Fruit fly (Drosophila melanogaster) whole organism, embryonic: ENCODE results near the gene CG12017.

Experiments
- Bdp1 ChIP-seq: fragments of 200-800 bp; sonication (Bioruptor generic); optimal IDR thresholded peaks from 3 replicates; lab custom pipeline; 2016; ENCODE audit warnings: missing biosample characterization, missing genetic modification characterization
- CG1024 ChIP-seq: fragments of 200-800 bp; sonication (Bioruptor generic); IDR thresholded peaks from 2 replicates; pipeline ENCODE4 v1.3.6; 2022; ENCODE audit warnings: missing biosample characterization, missing genetic modification characterization
- CG10431 ChIP-seq: fragments of 200-800 bp; sonication (Bioruptor generic); optimal IDR thresholded peaks from 3 replicates; lab custom pipeline; 2018; ENCODE audit warnings: missing biosample characterization, mild to moderate bottlenecking, missing genetic modification characterization
- CG11504 ChIP-seq: fragments of 200-800 bp; sonication (Bioruptor generic); optimal IDR thresholded peaks from 3 replicates; lab custom pipeline; 2019; ENCODE audit warnings: missing biosample characterization, mild to moderate bottlenecking, missing genetic modification characterization, moderate library complexity
- CG12071 ChIP-seq: fragments of 200-800 bp; sonication (Bioruptor generic); optimal IDR thresholded peaks from 3 replicates; lab custom pipeline; 2018; ENCODE audit warnings: missing biosample characterization, mild to moderate bottlenecking, missing genetic modification characterization
- CG12942 ChIP-seq: fragments of 200-800 bp; sonication (Bioruptor generic); optimal IDR thresholded peaks from 3 replicates; lab custom pipeline; 2016; ENCODE audit warnings: missing biosample characterization, missing genetic modification characterization
- CG14965 ChIP-seq: fragments of 200-800 bp; sonication (Bioruptor generic); optimal IDR thresholded peaks from 2 replicates; lab custom pipeline; 2016; ENCODE audit warnings: missing biosample characterization, missing genetic modification characterization, borderline replicate concordance
- CG1602 ChIP-seq: fragments of 200-800 bp; sonication (Bioruptor generic); optimal IDR thresholded peaks from 3 replicates; lab custom pipeline; 2016; ENCODE audit warnings: missing biosample characterization, missing genetic modification characterization
- CG16813 ChIP-seq: fragments of 200-800 bp; sonication (Bioruptor generic); IDR thresholded peaks from 3 replicates; pipeline ENCODE4 v1.3.6; 2022; ENCODE audit warnings: missing biosample characterization, missing genetic modification characterization; ENCODE audit not compliant: partially characterized antibody
- CG16815 ChIP-seq: fragments of 200-800 bp; sonication (Bioruptor generic); optimal IDR thresholded peaks from 3 replicates; lab custom pipeline; 2017; ENCODE audit warnings: missing biosample characterization, mild to moderate bottlenecking, missing genetic modification characterization
- CG32772 ChIP-seq: fragments of 200-800 bp; sonication (Bioruptor generic); IDR thresholded peaks from 2 replicates; pipeline ENCODE4 v1.3.6; 2022; ENCODE audit warnings: missing biosample characterization, missing genetic modification characterization
- CG34376 ChIP-seq: fragments of 200-800 bp; sonication (Bioruptor generic); optimal IDR thresholded peaks from 2 replicates; lab custom pipeline; 2018; ENCODE audit warnings: missing biosample characterization, mild to moderate bottlenecking, missing genetic modification characterization
- CG43689 ChIP-seq: fragments of 200-800 bp; sonication (Bioruptor generic); IDR thresholded peaks from 2 replicates; pipeline ENCODE4 v1.3.6; 2022; ENCODE audit warnings: missing biosample characterization, missing genetic modification characterization
- CG4730 ChIP-seq: fragments of 200-800 bp; sonication (Bioruptor generic); IDR thresholded peaks from 2 replicates; pipeline ENCODE4 v1.3.6; 2022; ENCODE audit warnings: missing biosample characterization, missing genetic modification characterization
- CG4854 ChIP-seq: fragments of 200-800 bp; sonication (Bioruptor generic); optimal IDR thresholded peaks from 2 replicates; lab custom pipeline; 2016; ENCODE audit warnings: missing biosample characterization, missing genetic modification characterization, inconsistent platforms
- CG7556 ChIP-seq: fragments of 200-800 bp; sonication (Bioruptor generic); optimal IDR thresholded peaks from 2 replicates; lab custom pipeline; 2017; ENCODE audit warnings: missing biosample characterization, mild to moderate bottlenecking, missing genetic modification characterization
- CG7963 ChIP-seq: fragments of 200-800 bp; sonication (Bioruptor generic); IDR thresholded peaks from 3 replicates; pipeline ENCODE4 v1.3.6; 2022; ENCODE audit warnings: missing biosample characterization, missing genetic modification characterization; ENCODE audit not compliant: partially characterized antibody
- CG7987 ChIP-seq: fragments of 200-800 bp; sonication (Bioruptor generic); optimal IDR thresholded peaks from 2 replicates; lab custom pipeline; 2018; ENCODE audit warnings: missing biosample characterization, mild to moderate bottlenecking, missing genetic modification characterization, moderate library complexity
- CG8089 ChIP-seq: fragments of 200-800 bp; sonication (Bioruptor generic); optimal IDR thresholded peaks from 3 replicates; lab custom pipeline; 2016; ENCODE audit warnings: missing biosample characterization, missing genetic modification characterization
- Doc2 ChIP-seq: fragments of 200-800 bp; sonication (Bioruptor generic); IDR thresholded peaks from 2 replicates; pipeline ENCODE4 v1.3.6; 2022; ENCODE audit warnings: missing biosample characterization, missing genetic modification characterization
- HLH3B ChIP-seq: fragments of 200-800 bp; sonication (Bioruptor generic); IDR thresholded peaks from 2 replicates; pipeline ENCODE4 v1.3.6; 2022; ENCODE audit warnings: missing biosample characterization, missing genetic modification characterization
- HLH54F ChIP-seq: fragments of 200-800 bp; sonication (Bioruptor generic); optimal IDR thresholded peaks from 3 replicates; lab custom pipeline; 2016; ENCODE audit warnings: missing biosample characterization, missing genetic modification characterization
- Hand ChIP-seq: fragments of 200-800 bp; sonication (Bioruptor generic); optimal IDR thresholded peaks from 2 replicates; lab custom pipeline; 2017; ENCODE audit warnings: mild to moderate bottlenecking, missing biosample characterization, missing genetic modification reagents, missing genetic modification characterization
- Hr3 ChIP-seq: fragments of 200-800 bp; sonication (Bioruptor generic); optimal IDR thresholded peaks from 3 replicates; lab custom pipeline; 2016; ENCODE audit warnings: missing biosample characterization, missing genetic modification characterization
- Mad ChIP-seq: fragments of 200-800 bp; sonication (Bioruptor generic); optimal IDR thresholded peaks from 2 replicates; lab custom pipeline; 2016; ENCODE audit warnings: missing biosample characterization, missing genetic modification characterization
- Med ChIP-seq: fragments of 200-800 bp; sonication (Bioruptor generic); peaks from one replicate; lab custom pipeline; 2016; ENCODE audit warnings: missing biosample characterization, missing genetic modification characterization, mild to moderate bottlenecking, inconsistent platforms, moderate library complexity
- Myb ChIP-seq: fragments of 200-800 bp; sonication (Bioruptor generic); optimal IDR thresholded peaks from 2 replicates; lab custom pipeline; 2016; ENCODE audit warnings: missing biosample characterization, missing genetic modification characterization
- Sin3A ChIP-seq: fragments of >200 bp; optimal IDR thresholded peaks from 2 replicates; lab custom pipeline; 2018
- TFAM ChIP-seq: fragments of 200-800 bp; sonication (Bioruptor generic); optimal IDR thresholded peaks from 2 replicates; lab custom pipeline; 2017; ENCODE audit warnings: missing biosample characterization, missing genetic modification characterization, inconsistent platforms
- al ChIP-seq: fragments of 200-800 bp; sonication (Bioruptor generic); IDR thresholded peaks from 2 replicates; pipeline ENCODE4 v1.3.6; 2022; ENCODE audit warnings: missing biosample characterization, missing genetic modification characterization
- amos ChIP-seq: fragments of 200-800 bp; sonication (Bioruptor generic); IDR thresholded peaks from 2 replicates; pipeline ENCODE4 v1.3.6; 2022; ENCODE audit warnings: missing biosample characterization, missing genetic modification characterization; ENCODE audit not compliant: partially characterized antibody
- cad ChIP-seq: fragments of >200 bp; optimal IDR thresholded peaks from 2 replicates; lab custom pipeline; 2017; ENCODE audit warnings: missing biosample characterization, missing genetic modification characterization
- cas ChIP-seq: fragments of 200-800 bp; sonication (Bioruptor generic); IDR thresholded peaks from 2 replicates; pipeline ENCODE4 v1.3.6; 2022; ENCODE audit warnings: missing biosample characterization, missing genetic modification characterization
- croc ChIP-seq: fragments of 200-800 bp; sonication (Bioruptor generic); conservative IDR thresholded peaks from 3 replicates; pipeline ENCODE4 v1.3.6; 2022; ENCODE audit warnings: missing biosample characterization, missing genetic modification characterization
- dati ChIP-seq: fragments of 200-800 bp; sonication (Bioruptor generic); IDR thresholded peaks from 2 replicates; pipeline ENCODE4 v1.3.6; 2022; ENCODE audit warnings: missing biosample characterization, missing genetic modification characterization
- dm ChIP-seq: fragments of 200-800 bp; sonication (Bioruptor generic); optimal IDR thresholded peaks from 3 replicates; lab custom pipeline; 2016; ENCODE audit warnings: missing biosample characterization, missing genetic modification characterization
- esg ChIP-seq: fragments of 200-800 bp; sonication (Bioruptor generic); conservative IDR thresholded peaks from 2 replicates; pipeline ENCODE4 v1.3.6; 2022; ENCODE audit warnings: missing biosample characterization, missing genetic modification characterization
- fd96Cb ChIP-seq: fragments of 200-800 bp; sonication (Bioruptor generic); optimal IDR thresholded peaks from 2 replicates; lab custom pipeline; 2018; ENCODE audit warnings: missing biosample characterization, mild to moderate bottlenecking, missing genetic modification characterization, moderate library complexity
- gce ChIP-seq: fragments of 200-800 bp; sonication (Bioruptor generic); IDR thresholded peaks from 3 replicates; pipeline ENCODE4 v1.3.6; 2022; ENCODE audit warnings: missing biosample characterization, missing genetic modification characterization
- grau ChIP-seq: fragments of 200-800 bp; optimal IDR thresholded peaks from 3 replicates; lab custom pipeline; 2019; ENCODE audit warnings: missing biosample characterization, mild to moderate bottlenecking, missing genetic modification characterization, moderate library complexity
- h ChIP-seq: fragments of >200 bp; optimal IDR thresholded peaks from 2 replicates; lab custom pipeline; 2017
- hb ChIP-seq: fragments of 200-800 bp; sonication (Bioruptor generic); IDR thresholded peaks from 3 replicates; pipeline ENCODE4 v1.3.6; 2022; ENCODE audit warnings: missing biosample characterization, missing genetic modification characterization; ENCODE audit not compliant: partially characterized antibody
- kah ChIP-seq: fragments of 200-800 bp; sonication (Bioruptor generic); optimal IDR thresholded peaks from 2 replicates; lab custom pipeline; 2018; ENCODE audit warnings: missing biosample characterization, mild to moderate bottlenecking, missing genetic modification characterization
- lola ChIP-seq, 3 experiments: fragments of >200 bp in 2 of 3; fragments of 200-800 bp in 1 of 3; sonication (Bioruptor generic) in 1 of 3; optimal IDR thresholded peaks; 2 replicates each; lab custom pipeline; 2017 to 2019; ENCODE audit warnings: missing biosample characterization in 3 of 3, missing genetic modification characterization in 3 of 3, mild to moderate bottlenecking in 1 of 3, moderate library complexity in 1 of 3
- phol ChIP-seq: fragments of 200-800 bp; sonication (Bioruptor generic); optimal IDR thresholded peaks from 3 replicates; lab custom pipeline; 2018; ENCODE audit warnings: missing biosample characterization, mild to moderate bottlenecking, missing genetic modification characterization, moderate library complexity
- pzg ChIP-seq: fragments of 200-800 bp; sonication (Bioruptor generic); optimal IDR thresholded peaks from 3 replicates; lab custom pipeline; 2018; ENCODE audit warnings: missing biosample characterization, mild to moderate bottlenecking, missing genetic modification characterization, moderate library complexity
- row ChIP-seq: fragments of 200-800 bp; sonication (Bioruptor generic); IDR thresholded peaks from 3 replicates; pipeline ENCODE4 v1.3.6; 2022; ENCODE audit warnings: missing biosample characterization, missing genetic modification characterization
- sens-2 ChIP-seq: fragments of 200-800 bp; sonication (Bioruptor generic); IDR thresholded peaks from 2 replicates; pipeline ENCODE4 v1.3.6; 2022; ENCODE audit warnings: missing biosample characterization, missing genetic modification characterization
- seq ChIP-seq: fragments of 200-800 bp; sonication (Bioruptor generic); IDR thresholded peaks from 2 replicates; pipeline ENCODE4 v1.3.6; 2022; ENCODE audit warnings: missing biosample characterization, missing genetic modification characterization
- so ChIP-seq: fragments of 200-800 bp; sonication (Bioruptor generic); IDR thresholded peaks from 3 replicates; pipeline ENCODE4 v1.3.6; 2022; ENCODE audit warnings: missing biosample characterization, missing genetic modification characterization
- unc-4 ChIP-seq: fragments of 200-800 bp; sonication (Bioruptor generic); IDR thresholded peaks from 2 replicates; pipeline ENCODE4 v1.3.6; 2022; ENCODE audit warnings: missing biosample characterization, missing genetic modification characterization; ENCODE audit not compliant: partially characterized antibody
- wdn ChIP-seq: fragments of 200-800 bp; sonication (Bioruptor generic); IDR thresholded peaks from 2 replicates; pipeline ENCODE4 v1.3.6; 2022; ENCODE audit warnings: missing biosample characterization, missing genetic modification characterization

The CG12017 gene

dm6 chr3L:3300345-3300744, 20.3 kb downstream of the CG12017 start (continued):
- peak; percentile 70 for TF ChIP-seq phol (tag; lab: Kevin White, UChicago)
- TF ChIP-seq CG16815, result peak; percentile 6
- TF ChIP-seq sens-2 (GFP tag; lab: Robert Waterston, UW), result 0 out of 2 replicates have a peak, but pooled peaks have one; percentile 19
- TF ChIP-seq croc (GFP tag; lab: Robert Waterston, UW), result peak; percentile 46; the same call in 2 of the 3 replicates
- TF ChIP-seq al, result no peak
- TF ChIP-seq amos (GFP tag; lab: Robert Waterston, UW), result no peak
- TF ChIP-seq CG43689, result no peak
- TF ChIP-seq hb (GFP tag; lab: Robert Waterston, UW), result no peak
- TF ChIP-seq esg (GFP tag; lab: Robert Waterston, UW), result peak; percentile 59
- peak; percentile 73 for TF ChIP-seq row (GFP tag; lab: Robert Waterston, UW)
- no peak for TF ChIP-seq CG10431 (GFP tag; lab: Kevin White, UChicago)
- peak; percentile 51 for TF ChIP-seq grau (tag; lab: Kevin White, UChicago)
- TF ChIP-seq dati (GFP tag; lab: Robert Waterston, UW), result peak; percentile 28; the same call in 1 of the 2 replicates
- TF ChIP-seq CG4730, result peak; percentile 65
- TF ChIP-seq dm (GFP tag; lab: Kevin White, UChicago), result no peak
- no peak for TF ChIP-seq CG4854 (GFP tag; lab: Kevin White, UChicago)
- peak; percentile 65 for TF ChIP-seq CG1024 (GFP tag; lab: Robert Waterston, UW)
- TF ChIP-seq lola (GFP tag; optimal IDR thresholded peaks at IDR 0.05; lab: Kevin White, UChicago), result peak in 1 of 3 experiments; percentile 21
- no peak for TF ChIP-seq cas (GFP tag; lab: Robert Waterston, UW)
- TF ChIP-seq Bdp1 (GFP tag; lab: Kevin White, UChicago), result peak; percentile 25
- peak; percentile 29 for TF ChIP-seq CG1602
- TF ChIP-seq fd96Cb (tag; lab: Kevin White, UChicago), result peak; percentile 71
- TF ChIP-seq Sin3A, result no peak
- peak; percentile 45 for TF ChIP-seq Hr3
- peak; percentile 31 for TF ChIP-seq CG14965
- TF ChIP-seq Med (GFP tag; lab: Kevin White, UChicago), result peak; percentile 85
- no peak for TF ChIP-seq cad
- peak; percentile 4; the same call in 1 of the 2 replicates for TF ChIP-seq CG32772
- TF ChIP-seq wdn (GFP tag; lab: Robert Waterston, UW), result no peak
- peak; percentile 22 for TF ChIP-seq CG12942
- no peak for TF ChIP-seq CG8089 (GFP tag; lab: Kevin White, UChicago)
- peak; percentile 65 for TF ChIP-seq CG12071 (GFP tag; lab: Kevin White, UChicago)
- TF ChIP-seq CG11504 (tag; lab: Kevin White, UChicago), result peak; percentile 83
- TF ChIP-seq gce (GFP tag; lab: Robert Waterston, UW), result 0 out of 3 replicates have a peak, but pooled peaks have one; percentile 22
- TF ChIP-seq Mad (GFP tag; lab: Kevin White, UChicago), result no peak
- no peak for TF ChIP-seq TFAM
- TF ChIP-seq CG34376 (GFP tag; lab: Kevin White, UChicago), result no peak
- TF ChIP-seq HLH54F (GFP tag; lab: Kevin White, UChicago), result no peak
- TF ChIP-seq seq (GFP tag; lab: Robert Waterston, UW), result peak; percentile 69
- peak; percentile 19 for TF ChIP-seq CG7987 (GFP tag; lab: Kevin White, UChicago)
- peak; percentile 53 for TF ChIP-seq CG7556
- no peak for TF ChIP-seq CG16813 (GFP tag; lab: Robert Waterston, UW)
- TF ChIP-seq so (GFP tag; lab: Robert Waterston, UW), result peak; percentile 68; the same call in 2 of the 3 replicates
- TF ChIP-seq Doc2 (GFP tag; lab: Robert Waterston, UW), result no peak
- no peak for TF ChIP-seq unc-4
- TF ChIP-seq HLH3B (GFP tag; lab: Robert Waterston, UW), result peak; percentile 76
- TF ChIP-seq Hand (GFP tag; lab: Kevin White, UChicago), result no peak
- no peak for TF ChIP-seq h (lab: Kevin White, UChicago)
- TF ChIP-seq pzg (GFP tag; lab: Kevin White, UChicago), result no peak
- no peak for TF ChIP-seq CG7963 (GFP tag; lab: Robert Waterston, UW)
- peak; percentile 4 for TF ChIP-seq Myb (GFP tag; lab: Kevin White, UChicago)
- TF ChIP-seq kah, result peak; percentile 25
